Fruit fly (Drosophila melanogaster) whole organism, embryonic: ENCODE measurements around the gene CG32075.

Source experiments
- Atf6 ChIP-seq: fragments of 200-800 bp; sonication (Bioruptor generic); IDR thresholded peaks from 2 replicates; pipeline ENCODE4 v1.3.6; 2022; ENCODE audit warnings: missing biosample characterization, missing genetic modification characterization
- CG1024 ChIP-seq: fragments of 200-800 bp; sonication (Bioruptor generic); IDR thresholded peaks from 2 replicates; pipeline ENCODE4 v1.3.6; 2022; ENCODE audit warnings: missing biosample characterization, missing genetic modification characterization
- CG11504 ChIP-seq: fragments of 200-800 bp; sonication (Bioruptor generic); optimal IDR thresholded peaks from 3 replicates; lab custom pipeline; 2019; ENCODE audit warnings: missing biosample characterization, mild to moderate bottlenecking, missing genetic modification characterization, moderate library complexity
- CG11723 ChIP-seq: fragments of 200-800 bp; sonication (Bioruptor generic); optimal IDR thresholded peaks from 2 replicates; lab custom pipeline; 2017; ENCODE audit warnings: missing biosample characterization, mild to moderate bottlenecking, missing genetic modification characterization
- CG12659 ChIP-seq: fragments of 200-800 bp; sonication (Bioruptor generic); optimal IDR thresholded peaks from 3 replicates; lab custom pipeline; 2017; ENCODE audit warnings: mild to moderate bottlenecking, missing biosample characterization, missing genetic modification reagents, missing genetic modification characterization
- CG12769 ChIP-seq: fragments of 200-800 bp; sonication (Bioruptor generic); optimal IDR thresholded peaks from 2 replicates; lab custom pipeline; 2019; ENCODE audit warnings: missing biosample characterization, mild to moderate bottlenecking, missing genetic modification characterization, moderate library complexity
- CG13123 ChIP-seq: fragments of 200-800 bp; sonication (Bioruptor generic); optimal IDR thresholded peaks from 2 replicates; lab custom pipeline; 2016; ENCODE audit warnings: missing biosample characterization, missing genetic modification characterization
- CG14441 ChIP-seq: fragments of 200-800 bp; sonication (Bioruptor generic); IDR thresholded peaks from 2 replicates; pipeline ENCODE4 v1.3.6; 2022; ENCODE audit warnings: missing biosample characterization, missing genetic modification characterization
- CG14965 ChIP-seq: fragments of 200-800 bp; sonication (Bioruptor generic); optimal IDR thresholded peaks from 2 replicates; lab custom pipeline; 2016; ENCODE audit warnings: missing biosample characterization, missing genetic modification characterization, borderline replicate concordance
- CG15269 ChIP-seq: fragments of 200-800 bp; sonication (Bioruptor generic); optimal IDR thresholded peaks from 2 replicates; lab custom pipeline; 2018; ENCODE audit warnings: missing biosample characterization, mild to moderate bottlenecking, missing genetic modification characterization, moderate library complexity
- CG15696 ChIP-seq: fragments of 200-800 bp; sonication (Bioruptor generic); optimal IDR thresholded peaks from 2 replicates; lab custom pipeline; 2019; ENCODE audit warnings: missing biosample characterization, mild to moderate bottlenecking, missing genetic modification characterization, moderate library complexity
- CG17385 ChIP-seq: fragments of 200-800 bp; sonication (Bioruptor generic); optimal IDR thresholded peaks from 3 replicates; lab custom pipeline; 2018; ENCODE audit warnings: missing biosample characterization, mild to moderate bottlenecking, missing genetic modification characterization
- CG2875 ChIP-seq: fragments of 200-800 bp; sonication (Bioruptor generic); optimal IDR thresholded peaks from 2 replicates; lab custom pipeline; 2017; ENCODE audit warnings: missing biosample characterization, mild to moderate bottlenecking, missing genetic modification characterization, missing genetic modification reagents
- CG3407 ChIP-seq: fragments of 200-800 bp; sonication (Bioruptor generic); optimal IDR thresholded peaks from 2 replicates; lab custom pipeline; 2018; ENCODE audit warnings: missing biosample characterization, mild to moderate bottlenecking, missing genetic modification characterization
- CG34224 ChIP-seq: fragments of 200-800 bp; sonication (Bioruptor generic); IDR thresholded peaks from 3 replicates; pipeline ENCODE4 v1.3.6; 2022; ENCODE audit warnings: missing biosample characterization, missing genetic modification characterization; ENCODE audit not compliant: partially characterized antibody
- CG34376 ChIP-seq: fragments of 200-800 bp; sonication (Bioruptor generic); optimal IDR thresholded peaks from 2 replicates; lab custom pipeline; 2018; ENCODE audit warnings: missing biosample characterization, mild to moderate bottlenecking, missing genetic modification characterization
- CG3726 ChIP-seq: fragments of 200-800 bp; sonication (Bioruptor generic); IDR thresholded peaks from 3 replicates; pipeline ENCODE4, ENCODE4 v1.3.6; 2022; ENCODE audit warnings: missing biosample characterization, missing genetic modification characterization
- CG4820 ChIP-seq: fragments of 200-800 bp; sonication (Bioruptor generic); optimal IDR thresholded peaks from 3 replicates; lab custom pipeline; 2016; ENCODE audit warnings: missing biosample characterization, missing genetic modification characterization
- CG6272 ChIP-seq: fragments of 200-800 bp; sonication (Bioruptor generic); IDR thresholded peaks from 2 replicates; pipeline ENCODE4 v1.3.6; 2022; ENCODE audit warnings: missing biosample characterization, missing genetic modification characterization
- CG6765 ChIP-seq: fragments of 200-800 bp; sonication (Bioruptor generic); optimal IDR thresholded peaks from 3 replicates; lab custom pipeline; 2017; ENCODE audit warnings: missing biosample characterization, mild to moderate bottlenecking, missing genetic modification characterization
- CG9609 ChIP-seq: fragments of 200-800 bp; sonication (Bioruptor generic); optimal IDR thresholded peaks from 3 replicates; lab custom pipeline; 2016; ENCODE audit warnings: missing biosample characterization, missing genetic modification characterization
- Camta ChIP-seq: fragments of 200-800 bp; sonication (Bioruptor generic); optimal IDR thresholded peaks from 2 replicates; lab custom pipeline; 2016; ENCODE audit warnings: missing biosample characterization, missing genetic modification characterization
- CoRest ChIP-seq: fragments of 200-800 bp; sonication (Bioruptor generic); optimal IDR thresholded peaks from 3 replicates; lab custom pipeline; 2018; ENCODE audit warnings: missing biosample characterization, mild to moderate bottlenecking, missing genetic modification characterization, moderate library complexity
- Dek ChIP-seq: fragments of 200-800 bp; sonication (Bioruptor generic); optimal IDR thresholded peaks from 3 replicates; lab custom pipeline; 2019; ENCODE audit warnings: missing biosample characterization, mild to moderate bottlenecking, missing genetic modification characterization, moderate library complexity
- GATAe ChIP-seq: fragments of 200-800 bp; sonication (Bioruptor generic); conservative IDR thresholded peaks from 2 replicates; pipeline ENCODE4 v1.3.6; 2022; ENCODE audit warnings: missing biosample characterization, missing genetic modification characterization
- H15 ChIP-seq: fragments of 200-800 bp; sonication (Bioruptor generic); IDR thresholded peaks from 3 replicates; pipeline ENCODE4 v1.3.6; 2022; ENCODE audit warnings: missing biosample characterization, missing genetic modification characterization
- HLH4C ChIP-seq: fragments of 200-800 bp; sonication (Bioruptor generic); IDR thresholded peaks from 3 replicates; pipeline ENCODE4 v1.3.6; 2022; ENCODE audit warnings: missing biosample characterization, missing genetic modification characterization; ENCODE audit not compliant: partially characterized antibody
- NFAT ChIP-seq: fragments of 200-800 bp; sonication (Bioruptor generic); IDR thresholded peaks from 2 replicates; pipeline ENCODE4 v1.3.6; 2022; ENCODE audit warnings: missing biosample characterization, missing genetic modification characterization
- Poxn ChIP-seq: fragments of 200-800 bp; sonication (Bioruptor generic); IDR thresholded peaks from 2 replicates; pipeline ENCODE4 v1.3.6; 2022; ENCODE audit warnings: missing biosample characterization, missing genetic modification characterization
- Scr ChIP-seq: fragments of 200-800 bp; sonication (Bioruptor generic); IDR thresholded peaks from 2 replicates; pipeline ENCODE4 v1.3.6; 2022; ENCODE audit warnings: missing biosample characterization, missing genetic modification characterization; ENCODE audit not compliant: partially characterized antibody
- ara ChIP-seq: fragments of 200-800 bp; sonication (Bioruptor generic); IDR thresholded peaks from 2 replicates; pipeline ENCODE4 v1.3.6; 2022; ENCODE audit warnings: missing biosample characterization, missing genetic modification characterization
- ems ChIP-seq: fragments of 200-800 bp; sonication (Bioruptor generic); optimal IDR thresholded peaks from 3 replicates; lab custom pipeline; 2016; ENCODE audit warnings: missing biosample characterization, missing genetic modification characterization
- hkb ChIP-seq, 2 experiments: fragments of 200-800 bp in 1 of 2; fragments of >200 bp in 1 of 2; sonication (Bioruptor generic) in 1 of 2; IDR thresholded peaks in 1 of 2; optimal IDR thresholded peaks in 1 of 2; 2 replicates each; pipeline versions ENCODE4 v1.3.6 to Lab custom; 2017 to 2022; ENCODE audit warnings: missing biosample characterization in 1 of 2, missing genetic modification characterization in 1 of 2
- ind ChIP-seq: fragments of 200-800 bp; sonication (Bioruptor generic); optimal IDR thresholded peaks from 3 replicates; lab custom pipeline; 2016; ENCODE audit warnings: missing biosample characterization, missing genetic modification characterization
- inv ChIP-seq: fragments of 200-800 bp; sonication (Bioruptor generic); IDR thresholded peaks from 2 replicates; pipeline ENCODE4 v1.3.6; 2022; ENCODE audit warnings: missing biosample characterization, missing genetic modification characterization; ENCODE audit not compliant: partially characterized antibody
- jigr1 ChIP-seq: fragments of 200-800 bp; sonication (Bioruptor generic); IDR thresholded peaks from 3 replicates; pipeline ENCODE4 v1.3.6; 2022; ENCODE audit warnings: missing biosample characterization, missing genetic modification characterization
- lola ChIP-seq, 3 experiments: fragments of >200 bp in 2 of 3; fragments of 200-800 bp in 1 of 3; sonication (Bioruptor generic) in 1 of 3; optimal IDR thresholded peaks; 2 replicates each; lab custom pipeline; 2017 to 2019; ENCODE audit warnings: missing biosample characterization in 3 of 3, missing genetic modification characterization in 3 of 3, mild to moderate bottlenecking in 1 of 3, moderate library complexity in 1 of 3
- nerfin-2 ChIP-seq: fragments of 200-800 bp; sonication (Bioruptor generic); IDR thresholded peaks from 2 replicates; pipeline ENCODE4 v1.3.6; 2022; ENCODE audit warnings: missing biosample characterization, missing genetic modification characterization; ENCODE audit not compliant: partially characterized antibody
- oc ChIP-seq: fragments of 200-800 bp; sonication (Bioruptor generic); optimal IDR thresholded peaks from 2 replicates; lab custom pipeline; 2018; ENCODE audit warnings: missing biosample characterization, mild to moderate bottlenecking, missing genetic modification characterization, moderate library complexity
- odd ChIP-seq: fragments of 200-800 bp; sonication (Bioruptor generic); optimal IDR thresholded peaks from 2 replicates; lab custom pipeline; 2017; ENCODE audit warnings: missing biosample characterization, mild to moderate bottlenecking, missing genetic modification characterization
- pan ChIP-seq, 4 experiments: fragments of >200 bp in 3 of 4; fragments of 200-800 bp in 1 of 4; sonication (Bioruptor generic) in 1 of 4; optimal IDR thresholded peaks in 3 of 4; IDR thresholded peaks in 1 of 4; 2 replicates each; pipeline versions ENCODE4 v1.3.6 to Lab custom; 2017 to 2022; ENCODE audit warnings: missing biosample characterization in 2 of 4, missing genetic modification characterization in 2 of 4, mixed read lengths in 1 of 4
- pho ChIP-seq: fragments of 200-800 bp; sonication (Bioruptor generic); optimal IDR thresholded peaks from 2 replicates; lab custom pipeline; 2016; ENCODE audit warnings: missing biosample characterization, missing genetic modification characterization
- rib ChIP-seq: fragments of 200-800 bp; sonication (Bioruptor generic); IDR thresholded peaks from 2 replicates; pipeline ENCODE4 v1.3.6; 2022; ENCODE audit warnings: missing biosample characterization, missing genetic modification characterization
- shn ChIP-seq: fragments of 200-800 bp; sonication (Bioruptor generic); optimal IDR thresholded peaks from 3 replicates; lab custom pipeline; 2016; ENCODE audit warnings: missing biosample characterization, missing genetic modification characterization
- sima ChIP-seq: fragments of 200-800 bp; sonication (Bioruptor generic); optimal IDR thresholded peaks from 2 replicates; lab custom pipeline; 2016; ENCODE audit warnings: missing biosample characterization, missing genetic modification characterization
- slp2 ChIP-seq: fragments of 200-800 bp; sonication (Bioruptor generic); optimal IDR thresholded peaks from 2 replicates; lab custom pipeline; 2016; ENCODE audit warnings: missing biosample characterization, missing genetic modification characterization
- stc ChIP-seq: fragments of 200-800 bp; sonication (Bioruptor generic); IDR thresholded peaks from 2 replicates; pipeline ENCODE4 v1.3.6; 2022; ENCODE audit warnings: missing biosample characterization, missing genetic modification characterization
- zfh1 ChIP-seq: fragments of 200-800 bp; sonication (Bioruptor generic); IDR thresholded peaks from 3 replicates; pipeline ENCODE4 v1.3.6; 2022; ENCODE audit warnings: missing biosample characterization, missing genetic modification characterization

Gene CG32075

DNA sequence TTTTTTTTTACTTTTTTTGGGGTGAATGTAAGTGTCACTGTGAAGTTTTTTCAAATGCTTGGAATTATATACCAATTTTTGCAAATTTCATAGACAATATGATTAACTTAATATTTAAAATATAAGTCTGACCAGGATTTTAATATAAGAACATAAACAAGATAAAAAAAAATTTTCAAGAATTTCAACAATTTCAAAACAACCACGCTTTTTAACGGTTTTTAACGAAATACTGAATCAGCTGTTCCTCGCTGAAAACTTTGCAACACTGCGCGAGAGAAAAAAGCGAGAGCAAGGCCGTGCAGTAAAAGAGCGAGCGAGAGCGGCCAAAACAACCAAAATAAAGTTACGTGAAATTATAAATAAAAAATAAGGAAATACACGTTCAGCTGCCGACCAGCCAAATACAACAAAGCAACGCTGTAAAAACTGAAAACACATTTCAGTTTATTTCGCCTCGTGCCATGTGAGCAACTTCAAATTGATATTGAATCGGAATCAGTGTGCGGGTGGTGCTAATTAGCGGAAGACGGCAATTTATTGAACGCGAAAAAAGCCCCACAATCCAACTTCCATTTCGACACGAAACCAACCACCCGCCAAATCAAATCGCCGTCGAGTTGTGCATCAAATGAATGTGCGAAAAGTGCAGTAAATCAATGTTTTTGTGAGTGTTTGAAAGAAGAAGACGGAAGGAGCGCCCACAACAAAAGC, 31.6 kb upstream of the CG32075 start, which contains the start of the genes CG46439, Iyd and CG33947 (continued):
- TF ChIP-seq slp2 (GFP tag; lab: Kevin White, UChicago), result no peak
- no peak for TF ChIP-seq sima
- TF ChIP-seq odd (GFP tag; lab: Kevin White, UChicago), result no peak
- TF ChIP-seq CG6272 (GFP tag; lab: Robert Waterston, UW), result no peak
- no peak for TF ChIP-seq nerfin-2 (GFP tag; lab: Robert Waterston, UW)
- TF ChIP-seq Camta, result no peak
- no peak for TF ChIP-seq stc (GFP tag; lab: Robert Waterston, UW)
- peak; percentile 46 for TF ChIP-seq CG12659 (GFP tag; lab: Kevin White, UChicago)
- no peak for TF ChIP-seq ind (GFP tag; lab: Kevin White, UChicago)
- TF ChIP-seq CG11723 (GFP tag; lab: Kevin White, UChicago), result no peak
- TF ChIP-seq lola (GFP tag; optimal IDR thresholded peaks at IDR 0.05; lab: Kevin White, UChicago), result no peak
- no peak for TF ChIP-seq CG13123
- TF ChIP-seq CG17385, result peak; percentile 80
- peak; percentile 10 for TF ChIP-seq Dek
- peak; percentile 41 for TF ChIP-seq CG34376 (GFP tag; lab: Kevin White, UChicago)
- TF ChIP-seq hkb (optimal IDR thresholded peaks at IDR 0.05; lab: Kevin White, UChicago), result no peak
- TF ChIP-seq hkb (GFP tag; IDR thresholded peaks at IDR 0.05; lab: Robert Waterston, UW), result peak; percentile 37; the same call in 1 of the 2 replicates
- 0 out of 2 replicates have a peak, but pooled peaks have one; percentile 26 for TF ChIP-seq rib (GFP tag; lab: Robert Waterston, UW)
- TF ChIP-seq CG34224, result peak; percentile 56; the same call in 2 of the 3 replicates
- TF ChIP-seq CG12769, result no peak
- TF ChIP-seq Atf6 (GFP tag; lab: Robert Waterston, UW), result peak; percentile 56
- TF ChIP-seq CG6765 (GFP tag; lab: Kevin White, UChicago), result no peak
- TF ChIP-seq GATAe (GFP tag; lab: Robert Waterston, UW), result no peak
- TF ChIP-seq pan (optimal IDR thresholded peaks at IDR 0.05; lab: Kevin White, UChicago), result no peak
- no peak for TF ChIP-seq pan (GFP tag; optimal IDR thresholded peaks at IDR 0.05 in 1 of 2, IDR thresholded peaks at IDR 0.05 in 1 of 2)
- no peak for TF ChIP-seq oc (tag; lab: Kevin White, UChicago)
- TF ChIP-seq CG15696, result no peak
- no peak for TF ChIP-seq pho (GFP tag; lab: Kevin White, UChicago)
- no peak for TF ChIP-seq shn (GFP tag; lab: Kevin White, UChicago)
- no peak for TF ChIP-seq CG14965 (GFP tag; lab: Kevin White, UChicago)
- no peak for TF ChIP-seq Poxn (GFP tag; lab: Robert Waterston, UW)
- no peak for TF ChIP-seq CoRest (tag; lab: Kevin White, UChicago)
- TF ChIP-seq CG9609 (GFP tag; lab: Kevin White, UChicago), result no peak
- no peak for TF ChIP-seq CG1024
- TF ChIP-seq CG3407 (GFP tag; lab: Kevin White, UChicago), result no peak
- no peak for TF ChIP-seq CG2875 (GFP tag; lab: Kevin White, UChicago)
- TF ChIP-seq Scr (GFP tag; lab: Robert Waterston, UW), result peak; percentile 22; the same call in 1 of the 2 replicates
- TF ChIP-seq CG4820, result no peak
- TF ChIP-seq HLH4C (GFP tag; lab: Robert Waterston, UW), result no peak
- TF ChIP-seq CG15269 (tag; lab: Kevin White, UChicago), result peak; percentile 32
- TF ChIP-seq ara (GFP tag; lab: Robert Waterston, UW), result no peak
- TF ChIP-seq CG11504 (tag; lab: Kevin White, UChicago), result peak; percentile 18
- TF ChIP-seq zfh1, result 0 out of 3 replicates have a peak, but pooled peaks have one; percentile 32
- TF ChIP-seq NFAT (GFP tag; lab: Robert Waterston, UW), result no peak
- TF ChIP-seq inv, result no peak
- peak; percentile 9 for TF ChIP-seq ems (GFP tag; lab: Kevin White, UChicago)
- TF ChIP-seq H15 (GFP tag; lab: Robert Waterston, UW), result no peak
- TF ChIP-seq jigr1 (GFP tag; lab: Robert Waterston, UW), result no peak
- TF ChIP-seq CG3726 (GFP tag; lab: Robert Waterston, UW), result no peak
- TF ChIP-seq CG14441 (GFP tag; lab: Robert Waterston, UW), result peak; percentile 29; the same call in 1 of the 2 replicates
